Worm (Caenorhabditis elegans): Measurements from ENCODE around the gene F35B3.7.

DNA sequence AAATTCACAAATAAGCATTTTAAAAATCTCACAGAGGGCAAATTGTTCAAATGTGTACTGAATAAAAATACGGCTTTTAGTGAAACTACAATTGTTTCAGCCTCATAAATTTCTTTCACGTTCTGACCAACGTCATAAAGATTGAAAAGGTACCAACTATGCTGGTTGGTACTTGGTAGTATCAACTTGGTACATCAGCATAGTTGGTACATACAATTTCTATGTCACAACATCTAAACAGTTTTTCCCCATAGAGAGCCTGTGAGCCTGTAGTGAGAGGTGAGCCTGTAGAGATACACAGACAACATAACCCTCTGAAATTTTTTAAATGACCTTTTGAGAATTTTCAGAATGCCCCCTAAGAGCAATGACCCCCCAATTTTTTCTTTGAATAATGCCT is 23.8 kb downstream of the F35B3.7 start:
- TF ChIP-seq flt-1 (GFP tag; IDR thresholded peaks at IDR 0.05) = no peak
- TF ChIP-seq klf-2 (GFP tag; conservative IDR thresholded peaks at IDR 0.05) = no peak

Measured in whole organism, midembryonic.